Worm (Caenorhabditis elegans) whole organism, young adult: ENCODE data around the gene C48D1.1.

Experiments used
- B0336.3 ChIP-seq: fragments of 200-800 bp; sonication (Bioruptor generic); IDR thresholded peaks from 2 replicates; pipeline ENCODE4 v1.3.6; 2022; ENCODE audit warnings: missing genetic modification characterization, missing compliant biosample characterization
- F39B2.1 ChIP-seq: fragments of 200-800 bp; sonication (Bioruptor generic); IDR thresholded peaks from 2 replicates; pipeline ENCODE4 v1.3.6; 2022; ENCODE audit warnings: missing genetic modification reagents, missing genetic modification characterization, missing compliant biosample characterization
- F49E8.2 ChIP-seq: sonication (generic microtip); optimal IDR thresholded peaks from 3 replicates; lab custom pipeline; 2017; ENCODE audit warnings: missing genetic modification characterization, mild to moderate bottlenecking, missing compliant biosample characterization, antibody characterized with exemption, moderate library complexity; ENCODE audit not compliant: insufficient read depth
- F52B5.7 ChIP-seq: sonication (generic microtip); optimal IDR thresholded peaks from 2 replicates; lab custom pipeline; 2016; ENCODE audit warnings: mild to moderate bottlenecking, missing genetic modification characterization, missing compliant biosample characterization
- T07F8.4 ChIP-seq: sonication (generic microtip); optimal IDR thresholded peaks from 2 replicates; lab custom pipeline; 2016; ENCODE audit warnings: mild to moderate bottlenecking, missing genetic modification characterization, moderate library complexity, missing compliant biosample characterization
- Y79H2A.3 ChIP-seq: fragments of 200-800 bp; sonication (Bioruptor generic); conservative IDR thresholded peaks from 2 replicates; pipeline ENCODE4 v1.3.6; 2022; ENCODE audit warnings: missing genetic modification reagents, missing genetic modification characterization, missing compliant biosample characterization
- akir-1 ChIP-seq: fragments of 200-800 bp; sonication (Bioruptor generic); optimal IDR thresholded peaks from 2 replicates; lab custom pipeline; 2018; ENCODE audit warnings: mild to moderate bottlenecking, missing genetic modification characterization, moderate library complexity, missing compliant biosample characterization
- ceh-27 ChIP-seq: fragments of 200-800 bp; sonication (Bioruptor generic); optimal IDR thresholded peaks from 2 replicates; lab custom pipeline; 2018; ENCODE audit warnings: mild to moderate bottlenecking, missing genetic modification characterization, moderate library complexity, missing compliant biosample characterization
- dox-1 ChIP-seq: fragments of 200-800 bp; sonication (Bioruptor generic); IDR thresholded peaks from 2 replicates; pipeline ENCODE4 v1.3.6; 2022; ENCODE audit warnings: missing genetic modification reagents, missing genetic modification characterization, missing compliant biosample characterization
- dpff-1 ChIP-seq: sonication (generic microtip); optimal IDR thresholded peaks from 2 replicates; lab custom pipeline; 2017; ENCODE audit warnings: mild to moderate bottlenecking, missing genetic modification characterization, missing compliant biosample characterization
- egl-44 ChIP-seq: fragments of 200-800 bp; sonication (Bioruptor generic); IDR thresholded peaks from 2 replicates; pipeline ENCODE4 v1.3.6; 2022; ENCODE audit warnings: missing genetic modification reagents, missing genetic modification characterization, missing compliant biosample characterization
- egrh-3 ChIP-seq: fragments of 200-800 bp; sonication (Bioruptor generic); IDR thresholded peaks from 2 replicates; pipeline ENCODE4 v1.3.6; 2022; ENCODE audit warnings: missing genetic modification reagents, missing genetic modification characterization, missing compliant biosample characterization
- ekl-4 ChIP-seq: fragments of 200-800 bp; sonication (Bioruptor generic); IDR thresholded peaks from 2 replicates; pipeline ENCODE4 v1.3.6; 2022; ENCODE audit warnings: missing genetic modification reagents, missing genetic modification characterization, missing compliant biosample characterization
- fkh-3 ChIP-seq: sonication (generic microtip); optimal IDR thresholded peaks from 2 replicates; lab custom pipeline; 2016; ENCODE audit warnings: mild to moderate bottlenecking, missing genetic modification characterization, missing compliant biosample characterization
- gei-17 ChIP-seq: fragments of 200-800 bp; sonication (Bioruptor generic); optimal IDR thresholded peaks from 2 replicates; lab custom pipeline; 2018; ENCODE audit warnings: mild to moderate bottlenecking, missing genetic modification characterization, missing compliant biosample characterization
- hlh-12 ChIP-seq: sonication (generic microtip); optimal IDR thresholded peaks from 2 replicates; lab custom pipeline; 2016; ENCODE audit warnings: missing genetic modification characterization, missing compliant biosample characterization
- hsf-1 ChIP-seq: fragments of 200-800 bp; sonication (Bioruptor generic); IDR thresholded peaks from 2 replicates; pipeline ENCODE4 v1.3.6; 2022; ENCODE audit warnings: missing genetic modification reagents, missing genetic modification characterization, missing compliant biosample characterization
- lin-26 ChIP-seq: fragments of 200-800 bp; sonication (Bioruptor generic); IDR thresholded peaks from 2 replicates; pipeline ENCODE4 v1.3.6; 2022; ENCODE audit warnings: missing genetic modification reagents, missing genetic modification characterization, missing compliant biosample characterization
- lin-54 ChIP-seq: fragments of 200-800 bp; sonication (Bioruptor generic); optimal IDR thresholded peaks from 2 replicates; lab custom pipeline; 2018; ENCODE audit warnings: mild to moderate bottlenecking, missing genetic modification characterization, missing compliant biosample characterization
- madf-3 ChIP-seq: fragments of 200-800 bp; sonication (Bioruptor generic); IDR thresholded peaks from 2 replicates; pipeline ENCODE4 v1.3.6; 2022; ENCODE audit warnings: missing genetic modification reagents, missing genetic modification characterization, missing compliant biosample characterization
- mcd-1 ChIP-seq: fragments of 200-800 bp; sonication (Bioruptor generic); IDR thresholded peaks from 2 replicates; pipeline ENCODE4 v1.3.6; 2022; ENCODE audit warnings: missing genetic modification reagents, missing genetic modification characterization, missing compliant biosample characterization
- nfya-1 ChIP-seq: sonication (generic microtip); optimal IDR thresholded peaks from 2 replicates; lab custom pipeline; 2017; ENCODE audit warnings: antibody characterized with exemption, missing compliant biosample characterization, missing genetic modification characterization, borderline replicate concordance; ENCODE audit not compliant: insufficient read depth
- nhr-179 ChIP-seq: sonication (generic microtip); optimal IDR thresholded peaks from 2 replicates; lab custom pipeline; 2016; ENCODE audit warnings: mild to moderate bottlenecking, missing genetic modification characterization, missing compliant biosample characterization
- nhr-27 ChIP-seq: fragments of 200-800 bp; sonication (Bioruptor generic); optimal IDR thresholded peaks from 2 replicates; lab custom pipeline; 2018; ENCODE audit warnings: mild to moderate bottlenecking, missing genetic modification characterization, moderate library complexity, missing compliant biosample characterization
- rcor-1 ChIP-seq: fragments of 200-800 bp; sonication (Bioruptor generic); IDR thresholded peaks from 2 replicates; pipeline ENCODE4 v1.3.6; 2022; ENCODE audit warnings: missing genetic modification reagents, missing genetic modification characterization, missing compliant biosample characterization
- rec-8 ChIP-seq, 2 experiments: sonication (generic microtip); optimal IDR thresholded peaks; 2 replicates each; lab custom pipeline; 2016; ENCODE audit warnings: mild to moderate bottlenecking in 2 of 2, missing genetic modification characterization in 2 of 2, missing genetic modification reagents in 2 of 2, missing genotype in 2 of 2, missing biosample characterization in 1 of 2, missing compliant biosample characterization in 1 of 2, moderate library complexity in 1 of 2
- repo-1 ChIP-seq: sonication (generic microtip); optimal IDR thresholded peaks from 2 replicates; lab custom pipeline; 2017; ENCODE audit warnings: mild to moderate bottlenecking, missing genetic modification characterization, missing compliant biosample characterization
- sea-2 ChIP-seq: fragments of 200-800 bp; sonication (Bioruptor generic); IDR thresholded peaks from 2 replicates; pipeline ENCODE4 v1.3.6; 2022; ENCODE audit warnings: missing genetic modification characterization, missing compliant biosample characterization
- snpc-1.1 ChIP-seq: sonication (generic microtip); optimal IDR thresholded peaks from 2 replicates; lab custom pipeline; 2017; ENCODE audit warnings: missing genetic modification characterization, mild to moderate bottlenecking, missing compliant biosample characterization, antibody characterized with exemption, moderate library complexity, missing genotype, missing genetic modification reagents; ENCODE audit not compliant: insufficient read depth
- snpc-3.4 ChIP-seq: sonication (generic microtip); optimal IDR thresholded peaks from 2 replicates; lab custom pipeline; 2017; ENCODE audit warnings: missing genetic modification characterization, mild to moderate bottlenecking, missing compliant biosample characterization, antibody characterized with exemption, moderate library complexity, missing genotype, missing genetic modification reagents
- snpc-4 ChIP-seq, 5 experiments: fragments of 150-350 bp in 1 of 5; sonication (generic microtip) in 4 of 5; optimal IDR thresholded peaks; 2 replicates each; lab custom pipeline; 2014 to 2018; ENCODE audit warnings: missing genetic modification characterization in 5 of 5, missing biosample characterization in 3 of 5, antibody characterized with exemption in 2 of 5, mild to moderate bottlenecking in 2 of 5, missing compliant biosample characterization in 2 of 5, missing genotype in 2 of 5, moderate library complexity in 2 of 5, missing genetic modification reagents in 1 of 5
- tbp1 ChIP-seq: fragments of 200-800 bp; sonication (Bioruptor generic); optimal IDR thresholded peaks from 2 replicates; lab custom pipeline; 2018; ENCODE audit warnings: mild to moderate bottlenecking, missing genetic modification characterization, missing compliant biosample characterization
- ztf-28 ChIP-seq: fragments of 200-800 bp; sonication (Bioruptor generic); IDR thresholded peaks from 2 replicates; pipeline ENCODE4 v1.3.6; 2022; ENCODE audit warnings: missing genetic modification reagents, missing genetic modification characterization, missing compliant biosample characterization

The C48D1.1 gene

ce11 chrIV:13197282-13197681 is at the start of gene C48D1.1:
TSS of gene C48D1.1 (minus strand) at chrIV:13197382.
- TF ChIP-seq egrh-3 (GFP tag; lab: Robert Waterston, UW) = no peak
- no peak for TF ChIP-seq ztf-28 (GFP tag; lab: Robert Waterston, UW)
- TF ChIP-seq dox-1 (GFP tag; lab: Robert Waterston, UW) = no peak
- TF ChIP-seq Y79H2A.3 = no peak
- no peak for TF ChIP-seq tbp1 (GFP tag; lab: Kevin White, UChicago)
- TF ChIP-seq B0336.3 (GFP tag; lab: Robert Waterston, UW) = no peak

ce11 chrIV:13246961-13247360 is 49.8 kb upstream of the C48D1.1 start, which contains the start of gene JC8.7:
TSS of gene JC8.7 (plus strand) at chrIV:13247261.
- TF ChIP-seq nhr-27 (tag; lab: Kevin White, UChicago) = no peak
- no peak for TF ChIP-seq egl-44 (GFP tag; lab: Robert Waterston, UW)
- TF ChIP-seq dpff-1 (tag; lab: Kevin White, UChicago) = no peak
- TF ChIP-seq repo-1 (tag; lab: Kevin White, UChicago) = no peak

- TF ChIP-seq lin-26 (GFP tag; lab: Robert Waterston, UW) (no peak), F52B5.7 (no peak), hlh-12 (no peak), F49E8.2 (tag; lab: Kevin White, UChicago) (no peak), snpc-3.4 (no peak), rec-8 (tag; optimal IDR thresholded peaks at IDR 0.05; lab: Kevin White, UChicago) (no peak), nhr-27 (tag; lab: Kevin White, UChicago) (no peak), ekl-4 (GFP tag; lab: Robert Waterston, UW) (no peak), sea-2 (GFP tag; lab: Robert Waterston, UW) (no peak), fkh-3 (tag; lab: Kevin White, UChicago) (no peak), nfya-1 (no peak), madf-3 (GFP tag; lab: Robert Waterston, UW) (no peak), F39B2.1 (GFP tag; lab: Robert Waterston, UW) (no peak), snpc-1.1 (tag; lab: Kevin White, UChicago) (no peak)
Observed at ce11 chrIV:13244024-13244423, 46.8 kb upstream of the C48D1.1 start, which contains the start of gene cox-11. TSS of gene cox-11 (plus strand) at chrIV:13244324.

ce11 chrIV:13243375-13243774 is 46.2 kb upstream of the C48D1.1 start, which contains the start of gene JC8.4:
TSS of gene JC8.4 (plus strand) at chrIV:13243675.
- TF ChIP-seq ceh-27 = no peak
- no peak for TF ChIP-seq nhr-179 (tag; lab: Kevin White, UChicago)
- no peak for TF ChIP-seq T07F8.4 (tag; lab: Kevin White, UChicago)
- no peak for TF ChIP-seq hsf-1 (GFP tag; lab: Robert Waterston, UW)

ce11 chrIV:13241340-13241739 is 44.2 kb upstream of the C48D1.1 start:
- TF ChIP-seq hsf-1 (GFP tag; lab: Robert Waterston, UW) = no peak
- TF ChIP-seq snpc-4 (GFP tag; optimal IDR thresholded peaks at IDR 0.05; lab: Kevin White, UChicago) = no peak
- no peak for TF ChIP-seq snpc-4 (tag; optimal IDR thresholded peaks at IDR 0.05; lab: Kevin White, UChicago)
- TF ChIP-seq nfya-1 = no peak
- no peak for TF ChIP-seq rcor-1 (GFP tag; lab: Robert Waterston, UW)
- no peak for TF ChIP-seq snpc-3.4
- no peak for TF ChIP-seq gei-17 (GFP tag; lab: Kevin White, UChicago)
- no peak for TF ChIP-seq lin-54
- no peak for TF ChIP-seq repo-1 (tag; lab: Kevin White, UChicago)
- no peak for TF ChIP-seq dox-1 (GFP tag; lab: Robert Waterston, UW)
- TF ChIP-seq akir-1 (GFP tag; lab: Kevin White, UChicago) = no peak
- TF ChIP-seq mcd-1 (GFP tag; lab: Robert Waterston, UW) = no peak
